Worm (Caenorhabditis elegans) whole organism, L1 larva: Measurements from ENCODE around the gene R03G8.3.
A peak's percentile ranks its signal among the peaks of the same experiment; 100 is the strongest.

Source experiments
- C04F5.9 ChIP-seq: sonication (generic microtip); optimal IDR thresholded peaks from 2 replicates; lab custom pipeline; 2016; ENCODE audit warnings: missing genetic modification characterization, missing compliant biosample characterization
- C16A3.4 ChIP-seq: fragments of 150-350 bp; optimal IDR thresholded peaks from 2 replicates; lab custom pipeline; 2014; ENCODE audit warnings: missing biosample characterization, missing genetic modification characterization
- C34B4.2 ChIP-seq: sonication (generic microtip); optimal IDR thresholded peaks from 2 replicates; lab custom pipeline; 2017; ENCODE audit warnings: mild to moderate bottlenecking, missing genetic modification characterization, missing compliant biosample characterization
- F16B12.6 ChIP-seq: fragments of 150-350 bp; optimal IDR thresholded peaks from 2 replicates; lab custom pipeline; 2014; ENCODE audit warnings: missing biosample characterization, missing genetic modification characterization
- Y116A8C.19 ChIP-seq: sonication (generic microtip); optimal IDR thresholded peaks from 2 replicates; lab custom pipeline; 2016; ENCODE audit warnings: missing compliant biosample characterization, missing genetic modification characterization, borderline replicate concordance
- alr-1 ChIP-seq: fragments of 200-800 bp; sonication (Bioruptor generic); optimal IDR thresholded peaks from 2 replicates; lab custom pipeline; 2018; ENCODE audit warnings: borderline replicate concordance, mild to moderate bottlenecking, missing genetic modification characterization, missing compliant biosample characterization
- aly-2 ChIP-seq: fragments of 150-350 bp; optimal IDR thresholded peaks from 2 replicates; lab custom pipeline; 2014; ENCODE audit warnings: missing biosample characterization, missing genetic modification characterization
- ces-1 ChIP-seq: fragments of 150-350 bp; optimal IDR thresholded peaks from 2 replicates; lab custom pipeline; 2014; ENCODE audit warnings: missing biosample characterization, missing genetic modification reagents, missing genetic modification characterization
- dsc-1 ChIP-seq: sonication (generic microtip); optimal IDR thresholded peaks from 2 replicates; lab custom pipeline; 2016; ENCODE audit warnings: mild to moderate bottlenecking, missing genetic modification characterization, missing compliant biosample characterization
- efl-3 ChIP-seq: fragments of 200-800 bp; sonication (Bioruptor generic); optimal IDR thresholded peaks from 2 replicates; lab custom pipeline; 2018; ENCODE audit warnings: mild to moderate bottlenecking, missing genetic modification characterization, missing compliant biosample characterization
- elt-2 ChIP-seq: sonication (generic microtip); optimal IDR thresholded peaks from 2 replicates; lab custom pipeline; 2016; ENCODE audit warnings: missing genetic modification characterization, mild to moderate bottlenecking, inconsistent platforms, missing compliant biosample characterization, missing genetic modification reagents
- elt-3 ChIP-seq, 6 experiments: fragments of 150-350 bp in 1 of 6; sonication (generic microtip); optimal IDR thresholded peaks; 2 replicates each; lab custom pipeline; 2017 to 2018; ENCODE audit warnings: missing biosample characterization in 6 of 6, missing genetic modification characterization in 6 of 6, inconsistent platforms in 1 of 6
- ets-5 ChIP-seq: fragments of 200-800 bp; sonication (Bioruptor generic); IDR thresholded peaks from 2 replicates; pipeline ENCODE4 v1.3.6; 2022; ENCODE audit warnings: missing genetic modification characterization, missing compliant biosample characterization
- fkh-10 ChIP-seq: sonication (generic microtip); optimal IDR thresholded peaks from 2 replicates; lab custom pipeline; 2017; ENCODE audit warnings: missing biosample characterization, missing genetic modification reagents, missing genetic modification characterization
- fkh-8 ChIP-seq: sonication (generic microtip); optimal IDR thresholded peaks from 2 replicates; lab custom pipeline; 2016; ENCODE audit warnings: mild to moderate bottlenecking, missing genetic modification characterization, missing compliant biosample characterization
- grh-1 ChIP-seq: fragments of 200-800 bp; sonication (Bioruptor generic); IDR thresholded peaks from 2 replicates; pipeline ENCODE4 v1.3.6; 2022; ENCODE audit warnings: missing genetic modification reagents, missing genetic modification characterization, missing compliant biosample characterization
- hlh-17 ChIP-seq: fragments of 200-800 bp; sonication (Bioruptor generic); optimal IDR thresholded peaks from 2 replicates; lab custom pipeline; 2018; ENCODE audit warnings: missing genetic modification characterization, mild to moderate bottlenecking, missing compliant biosample characterization, moderate library complexity, borderline replicate concordance
- jun-1 ChIP-seq: fragments of 150-350 bp; optimal IDR thresholded peaks from 2 replicates; lab custom pipeline; 2014; ENCODE audit warnings: missing biosample characterization, missing genetic modification reagents, missing genetic modification characterization
- lin-13 ChIP-seq: fragments of 150-350 bp; optimal IDR thresholded peaks from 2 replicates; lab custom pipeline; 2014; ENCODE audit warnings: missing biosample characterization, missing genetic modification reagents, missing genetic modification characterization
- lin-14 ChIP-seq: fragments of 200-800 bp; sonication (Bioruptor generic); optimal IDR thresholded peaks from 2 replicates; lab custom pipeline; 2018; ENCODE audit warnings: mild to moderate bottlenecking, missing genetic modification characterization, moderate library complexity, missing compliant biosample characterization
- lin-15B ChIP-seq: fragments of 150-350 bp; sonication (generic microtip); optimal IDR thresholded peaks from 3 replicates; lab custom pipeline; 2014; ENCODE audit warnings: missing biosample characterization, missing genetic modification characterization
- lin-39 ChIP-seq: fragments of 150-350 bp; optimal IDR thresholded peaks from 2 replicates; lab custom pipeline; 2014; ENCODE audit warnings: missing biosample characterization, missing genetic modification reagents, missing genetic modification characterization
- lir-3 ChIP-seq: sonication (generic microtip); optimal IDR thresholded peaks from 2 replicates; lab custom pipeline; 2016; ENCODE audit warnings: mild to moderate bottlenecking, missing genetic modification characterization, moderate library complexity, missing compliant biosample characterization; ENCODE audit not compliant: poor library complexity
- mab-9 ChIP-seq: fragments of 200-800 bp; sonication (Bioruptor generic); IDR thresholded peaks from 2 replicates; pipeline ENCODE4 v1.3.6; 2022; ENCODE audit warnings: missing genetic modification reagents, missing genetic modification characterization, missing compliant biosample characterization
- mep-1 ChIP-seq: fragments of 150-350 bp; optimal IDR thresholded peaks from 2 replicates; lab custom pipeline; 2014; ENCODE audit warnings: missing biosample characterization, missing genetic modification characterization
- nhr-19 ChIP-seq: fragments of 200-800 bp; sonication (Bioruptor generic); conservative IDR thresholded peaks from 2 replicates; pipeline ENCODE4 v1.3.6; 2022; ENCODE audit warnings: missing genetic modification characterization, missing compliant biosample characterization
- nhr-28 ChIP-seq: fragments of 150-350 bp; optimal IDR thresholded peaks from 2 replicates; lab custom pipeline; 2014; ENCODE audit warnings: missing biosample characterization, missing genetic modification characterization
- nhr-47 ChIP-seq: sonication (generic microtip); optimal IDR thresholded peaks from 2 replicates; lab custom pipeline; 2016; ENCODE audit warnings: mild to moderate bottlenecking, missing genetic modification characterization, moderate library complexity, missing compliant biosample characterization
- nhr-77 ChIP-seq: fragments of 150-350 bp; optimal IDR thresholded peaks from 2 replicates; lab custom pipeline; 2014; ENCODE audit warnings: missing biosample characterization, missing genetic modification characterization
- rnt-1 ChIP-seq: sonication (generic microtip); optimal IDR thresholded peaks from 2 replicates; lab custom pipeline; 2016; ENCODE audit warnings: mild to moderate bottlenecking, missing genetic modification characterization, moderate library complexity, missing compliant biosample characterization
- skn-1 ChIP-seq: fragments of 150-350 bp; optimal IDR thresholded peaks from 2 replicates; lab custom pipeline; 2014; ENCODE audit warnings: missing biosample characterization, missing genetic modification characterization
- sox-4 ChIP-seq: sonication (generic microtip); optimal IDR thresholded peaks from 2 replicates; lab custom pipeline; 2016; ENCODE audit warnings: missing genetic modification characterization, missing compliant biosample characterization
- sptf-1 ChIP-seq: fragments of 150-350 bp; optimal IDR thresholded peaks from 2 replicates; lab custom pipeline; 2014; ENCODE audit warnings: missing biosample characterization, missing genetic modification characterization
- tbx-2 ChIP-seq: sonication (generic microtip); optimal IDR thresholded peaks from 2 replicates; lab custom pipeline; 2016; ENCODE audit warnings: missing genetic modification characterization, missing compliant biosample characterization
- unc-130 ChIP-seq: fragments of 150-350 bp; optimal IDR thresholded peaks from 2 replicates; lab custom pipeline; 2017; ENCODE audit warnings: missing biosample characterization, missing genetic modification characterization, inconsistent platforms
- unc-62 ChIP-seq: fragments of 150-350 bp; optimal IDR thresholded peaks from 2 replicates; lab custom pipeline; 2014; ENCODE audit warnings: missing biosample characterization, missing genetic modification reagents, missing genetic modification characterization
- unc-86 ChIP-seq: sonication (generic microtip); optimal IDR thresholded peaks from 2 replicates; lab custom pipeline; 2016; ENCODE audit warnings: missing genetic modification characterization, missing compliant biosample characterization
- xbp-1 ChIP-seq: sonication (generic microtip); optimal IDR thresholded peaks from 2 replicates; lab custom pipeline; 2016; ENCODE audit warnings: missing genetic modification characterization, missing compliant biosample characterization
- zag-1 ChIP-seq: fragments of 150-350 bp; optimal IDR thresholded peaks from 2 replicates; lab custom pipeline; 2014; ENCODE audit warnings: missing biosample characterization, missing genetic modification characterization
- ztf-4 ChIP-seq: fragments of 150-350 bp; optimal IDR thresholded peaks from 2 replicates; lab custom pipeline; 2014; ENCODE audit warnings: missing biosample characterization, missing genetic modification characterization

The R03G8.3 gene

ce11 chrX:13121104-13121503, 30.3 kb downstream of the R03G8.3 start (continued):
- TF ChIP-seq unc-62 (GFP tag; lab: Kevin White, UChicago), result no peak
- TF ChIP-seq ces-1 (GFP tag; lab: Kevin White, UChicago), result no peak
- no peak for TF ChIP-seq hlh-17
- no peak for TF ChIP-seq lin-39
- peak; percentile 77 for TF ChIP-seq rnt-1 (tag; lab: Kevin White, UChicago)
- TF ChIP-seq elt-2 (tag; lab: Kevin White, UChicago), result peak; percentile 25

- no peak for TF ChIP-seq lir-3
- TF ChIP-seq efl-3 (GFP tag; lab: Kevin White, UChicago), result no peak
- TF ChIP-seq F16B12.6, result no peak
- no peak for TF ChIP-seq nhr-47 (tag; lab: Kevin White, UChicago)
- TF ChIP-seq lin-13 (GFP tag; lab: Kevin White, UChicago), result no peak
- no peak for TF ChIP-seq lin-14 (GFP tag; lab: Kevin White, UChicago)
- TF ChIP-seq aly-2 (tag; lab: Kevin White, UChicago), result no peak
- TF ChIP-seq sptf-1 (tag; lab: Kevin White, UChicago), result no peak
- TF ChIP-seq lin-15B (tag; lab: Kevin White, UChicago), result no peak
- TF ChIP-seq tbx-2 (tag; lab: Kevin White, UChicago), result no peak
- TF ChIP-seq hlh-17, result no peak
- no peak for TF ChIP-seq elt-3 (tag; optimal IDR thresholded peaks at IDR 0.05; lab: Kevin White, UChicago)
- TF ChIP-seq zag-1 (tag; lab: Kevin White, UChicago), result no peak
- TF ChIP-seq sox-4 (tag; lab: Kevin White, UChicago), result no peak
- TF ChIP-seq ets-5, result no peak
- no peak for TF ChIP-seq unc-62 (GFP tag; lab: Kevin White, UChicago)
- TF ChIP-seq unc-86, result no peak
Measured at ce11 chrX:13122191-13122590, 31.4 kb downstream of the R03G8.3 start, which contains the start of gene snx-17. snx-17 (minus strand) TSS chrX:13122291.

DNA sequence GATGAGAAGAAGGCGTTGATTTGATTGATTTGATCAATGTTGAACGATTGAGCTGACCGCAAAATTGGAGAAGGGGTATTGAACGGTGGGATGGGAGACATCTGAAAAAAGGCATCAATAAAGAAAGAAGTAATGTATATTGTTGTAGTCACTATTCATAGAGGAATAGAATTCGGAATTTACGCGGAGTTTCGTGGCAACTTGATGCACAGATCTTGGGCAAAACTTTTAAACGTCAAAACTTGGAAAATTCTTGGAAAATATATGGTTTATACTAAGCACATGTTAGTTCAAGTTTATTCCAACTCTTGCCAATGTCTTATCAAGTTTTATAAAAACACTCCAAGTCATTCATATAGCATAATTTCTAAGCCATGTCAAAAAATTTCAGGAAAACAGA, 35.7 kb downstream of the R03G8.3 start, which contains the start of gene F17H10.4:
Gene F17H10.4 (minus strand): TSS at position 101 of the 400 bp plus-strand sequence.
- TF ChIP-seq jun-1 (tag; lab: Kevin White, UChicago), result no peak
- TF ChIP-seq xbp-1, result no peak
- no peak for TF ChIP-seq nhr-19 (GFP tag; lab: Robert Waterston, UW)
- TF ChIP-seq dsc-1 (tag; lab: Kevin White, UChicago), result no peak
- no peak for TF ChIP-seq Y116A8C.19
- TF ChIP-seq efl-3 (GFP tag; lab: Kevin White, UChicago), result no peak
- TF ChIP-seq tbx-2 (tag; lab: Kevin White, UChicago), result no peak
- TF ChIP-seq ztf-4 (tag; lab: Kevin White, UChicago), result no peak
- TF ChIP-seq C04F5.9 (tag; lab: Kevin White, UChicago), result no peak
- no peak for TF ChIP-seq F16B12.6
- TF ChIP-seq fkh-10 (GFP tag; lab: Kevin White, UChicago), result no peak
- no peak for TF ChIP-seq fkh-8 (tag; lab: Kevin White, UChicago)
- TF ChIP-seq rnt-1 (tag; lab: Kevin White, UChicago), result no peak
- no peak for TF ChIP-seq unc-130 (tag; lab: Kevin White, UChicago)
- TF ChIP-seq ces-1 (GFP tag; lab: Kevin White, UChicago), result no peak
- TF ChIP-seq C16A3.4 (tag; lab: Kevin White, UChicago), result no peak

DNA sequence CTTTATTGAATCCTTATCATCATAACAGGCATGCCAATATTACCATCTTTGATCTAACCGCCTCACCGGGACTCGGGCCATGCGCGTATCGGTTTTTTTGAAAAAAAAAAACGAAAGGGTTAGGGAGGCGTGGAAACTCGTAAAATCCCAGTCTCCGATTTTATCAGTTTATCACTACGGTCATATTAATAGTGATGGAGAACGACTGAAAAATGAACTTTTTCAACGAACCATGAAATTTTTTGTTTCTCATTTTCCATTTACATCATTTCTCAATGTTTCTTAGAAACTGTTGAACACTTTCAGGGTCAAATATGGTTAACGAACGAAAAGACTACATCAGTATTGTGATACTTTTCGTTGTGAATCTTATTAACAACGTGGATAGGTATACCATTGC, 39.2 kb downstream of the R03G8.3 start, which contains the start of gene spin-3:
Gene spin-3 (plus strand): TSS at position 301 of the 400 bp plus-strand sequence.
- TF ChIP-seq lin-15B (tag; lab: Kevin White, UChicago) (no peak), skn-1 (tag; lab: Kevin White, UChicago) (no peak), C34B4.2 (tag; lab: Kevin White, UChicago) (no peak), alr-1 (tag; lab: Kevin White, UChicago) (no peak), nhr-28 (no peak), C04F5.9 (tag; lab: Kevin White, UChicago) (no peak), ztf-4 (tag; lab: Kevin White, UChicago) (no peak), unc-62 (GFP tag; lab: Kevin White, UChicago) (no peak), hlh-17 (no peak), nhr-77 (tag; lab: Kevin White, UChicago) (no peak), grh-1 (GFP tag; lab: Robert Waterston, UW) (no peak), aly-2 (tag; lab: Kevin White, UChicago) (no peak), efl-3 (GFP tag; lab: Kevin White, UChicago) (no peak), mep-1 (tag; lab: Kevin White, UChicago) (no peak), mab-9 (GFP tag; lab: Robert Waterston, UW) (no peak)
